Worm (Caenorhabditis elegans) whole organism, L1 larva: ENCODE data around the gene his-63.

Experiments used
- C04F5.9 ChIP-seq: sonication (generic microtip); optimal IDR thresholded peaks from 2 replicates; lab custom pipeline; 2016; ENCODE audit warnings: missing genetic modification characterization, missing compliant biosample characterization
- aha-1 ChIP-seq: fragments of 150-350 bp; optimal IDR thresholded peaks from 2 replicates; lab custom pipeline; 2014; ENCODE audit warnings: missing biosample characterization, missing genetic modification characterization
- aly-2 ChIP-seq: fragments of 150-350 bp; optimal IDR thresholded peaks from 2 replicates; lab custom pipeline; 2014; ENCODE audit warnings: missing biosample characterization, missing genetic modification characterization
- blmp-1 ChIP-seq: fragments of 150-350 bp; optimal IDR thresholded peaks from 2 replicates; lab custom pipeline; 2014; ENCODE audit warnings: missing biosample characterization, missing genetic modification characterization
- ceh-8 ChIP-seq: fragments of 200-800 bp; sonication (Bioruptor generic); optimal IDR thresholded peaks from 2 replicates; lab custom pipeline; 2018; ENCODE audit warnings: mild to moderate bottlenecking, missing genetic modification characterization, moderate library complexity, missing compliant biosample characterization
- ceh-82 ChIP-seq, 3 experiments: fragments of 150-350 bp in 1 of 3; sonication (generic microtip) in 2 of 3; optimal IDR thresholded peaks; 2 replicates each; lab custom pipeline; 2014 to 2017; ENCODE audit warnings: missing biosample characterization in 3 of 3, missing genetic modification characterization in 3 of 3
- ces-1 ChIP-seq: fragments of 150-350 bp; optimal IDR thresholded peaks from 2 replicates; lab custom pipeline; 2014; ENCODE audit warnings: missing biosample characterization, missing genetic modification reagents, missing genetic modification characterization
- dsc-1 ChIP-seq: sonication (generic microtip); optimal IDR thresholded peaks from 2 replicates; lab custom pipeline; 2016; ENCODE audit warnings: mild to moderate bottlenecking, missing genetic modification characterization, missing compliant biosample characterization
- efl-1 ChIP-seq, 4 experiments: fragments of 150-350 bp; optimal IDR thresholded peaks in 3 of 4; peaks in 1 of 4; 1 replicate in 1 of 4; 2 replicates in 3 of 4; lab custom pipeline; 2014; ENCODE audit warnings: missing biosample characterization in 2 of 4, missing genetic modification characterization in 2 of 4, missing genetic modification reagents in 2 of 4
- efl-3 ChIP-seq: fragments of 200-800 bp; sonication (Bioruptor generic); optimal IDR thresholded peaks from 2 replicates; lab custom pipeline; 2018; ENCODE audit warnings: mild to moderate bottlenecking, missing genetic modification characterization, missing compliant biosample characterization
- egl-13 ChIP-seq: sonication (generic microtip); optimal IDR thresholded peaks from 2 replicates; lab custom pipeline; 2016; ENCODE audit warnings: missing genotype, missing genetic modification reagents, missing genetic modification characterization, missing compliant biosample characterization
- ets-5 ChIP-seq: fragments of 200-800 bp; sonication (Bioruptor generic); IDR thresholded peaks from 2 replicates; pipeline ENCODE4 v1.3.6; 2022; ENCODE audit warnings: missing genetic modification characterization, missing compliant biosample characterization
- fkh-10 ChIP-seq: sonication (generic microtip); optimal IDR thresholded peaks from 2 replicates; lab custom pipeline; 2017; ENCODE audit warnings: missing biosample characterization, missing genetic modification reagents, missing genetic modification characterization
- fkh-4 ChIP-seq: sonication (generic microtip); optimal IDR thresholded peaks from 2 replicates; lab custom pipeline; 2016; ENCODE audit warnings: missing compliant biosample characterization, missing genetic modification characterization, borderline replicate concordance
- grh-1 ChIP-seq: fragments of 200-800 bp; sonication (Bioruptor generic); IDR thresholded peaks from 2 replicates; pipeline ENCODE4 v1.3.6; 2022; ENCODE audit warnings: missing genetic modification reagents, missing genetic modification characterization, missing compliant biosample characterization
- hpl-2 ChIP-seq: fragments of 150-350 bp; optimal IDR thresholded peaks from 2 replicates; lab custom pipeline; 2014; ENCODE audit warnings: missing biosample characterization, missing genetic modification reagents, missing genetic modification characterization
- irx-1 ChIP-seq: sonication (generic microtip); optimal IDR thresholded peaks from 2 replicates; lab custom pipeline; 2016; ENCODE audit warnings: missing genetic modification characterization, missing compliant biosample characterization
- isw-1 ChIP-seq: fragments of 200-800 bp; sonication (Bioruptor generic); IDR thresholded peaks from 2 replicates; pipeline ENCODE4 v1.3.6; 2022; ENCODE audit warnings: missing genetic modification characterization, missing compliant biosample characterization
- lin-13 ChIP-seq: fragments of 150-350 bp; optimal IDR thresholded peaks from 2 replicates; lab custom pipeline; 2014; ENCODE audit warnings: missing biosample characterization, missing genetic modification reagents, missing genetic modification characterization
- lin-14 ChIP-seq: fragments of 200-800 bp; sonication (Bioruptor generic); optimal IDR thresholded peaks from 2 replicates; lab custom pipeline; 2018; ENCODE audit warnings: mild to moderate bottlenecking, missing genetic modification characterization, moderate library complexity, missing compliant biosample characterization
- lir-3 ChIP-seq: sonication (generic microtip); optimal IDR thresholded peaks from 2 replicates; lab custom pipeline; 2016; ENCODE audit warnings: mild to moderate bottlenecking, missing genetic modification characterization, moderate library complexity, missing compliant biosample characterization; ENCODE audit not compliant: poor library complexity
- mdl-1 ChIP-seq, 2 experiments: fragments of 150-350 bp; optimal IDR thresholded peaks; 2 replicates each; lab custom pipeline; 2014 to 2017; ENCODE audit warnings: missing biosample characterization in 2 of 2, missing genetic modification characterization in 2 of 2, inconsistent platforms in 1 of 2
- nhr-19 ChIP-seq: fragments of 200-800 bp; sonication (Bioruptor generic); conservative IDR thresholded peaks from 2 replicates; pipeline ENCODE4 v1.3.6; 2022; ENCODE audit warnings: missing genetic modification characterization, missing compliant biosample characterization
- nhr-20 ChIP-seq: sonication (generic microtip); optimal IDR thresholded peaks from 2 replicates; lab custom pipeline; 2016; ENCODE audit warnings: mild to moderate bottlenecking, missing genetic modification characterization, missing compliant biosample characterization
- nhr-71 ChIP-seq: sonication (generic microtip); optimal IDR thresholded peaks from 2 replicates; lab custom pipeline; 2016; ENCODE audit warnings: mild to moderate bottlenecking, missing genetic modification characterization, moderate library complexity, missing compliant biosample characterization
- nhr-85 ChIP-seq: sonication (generic microtip); peaks from one replicate; lab custom pipeline; 2016; ENCODE audit warnings: missing genetic modification characterization, inconsistent platforms, missing compliant biosample characterization
- pax-3 ChIP-seq: fragments of 200-800 bp; sonication (Bioruptor generic); optimal IDR thresholded peaks from 2 replicates; lab custom pipeline; 2018; ENCODE audit warnings: mild to moderate bottlenecking, missing genetic modification characterization, moderate library complexity, missing compliant biosample characterization
- pqm-1 ChIP-seq: sonication (generic microtip); optimal IDR thresholded peaks from 3 replicates; lab custom pipeline; 2017; ENCODE audit warnings: missing biosample characterization, missing genetic modification characterization
- skn-1 ChIP-seq: fragments of 150-350 bp; optimal IDR thresholded peaks from 2 replicates; lab custom pipeline; 2014; ENCODE audit warnings: missing biosample characterization, missing genetic modification characterization
- snpc-4 ChIP-seq: fragments of 150-350 bp; optimal IDR thresholded peaks from 2 replicates; lab custom pipeline; 2014; ENCODE audit warnings: missing biosample characterization, missing genetic modification characterization
- snu-23 ChIP-seq: sonication (generic microtip); optimal IDR thresholded peaks from 2 replicates; lab custom pipeline; 2016; ENCODE audit warnings: missing genetic modification characterization, missing compliant biosample characterization
- sox-4 ChIP-seq: sonication (generic microtip); optimal IDR thresholded peaks from 2 replicates; lab custom pipeline; 2016; ENCODE audit warnings: missing genetic modification characterization, missing compliant biosample characterization
- sup-37 ChIP-seq: fragments of 200-800 bp; sonication (Bioruptor generic); optimal IDR thresholded peaks from 2 replicates; lab custom pipeline; 2018; ENCODE audit warnings: mild to moderate bottlenecking, missing genetic modification characterization, missing compliant biosample characterization
- swsn-7 ChIP-seq: sonication (generic microtip); optimal IDR thresholded peaks from 2 replicates; lab custom pipeline; 2016; ENCODE audit warnings: missing genetic modification characterization, missing compliant biosample characterization
- xbp-1 ChIP-seq: sonication (generic microtip); optimal IDR thresholded peaks from 2 replicates; lab custom pipeline; 2016; ENCODE audit warnings: missing genetic modification characterization, missing compliant biosample characterization
- zag-1 ChIP-seq: fragments of 150-350 bp; optimal IDR thresholded peaks from 2 replicates; lab custom pipeline; 2014; ENCODE audit warnings: missing biosample characterization, missing genetic modification characterization
- zip-4 ChIP-seq: fragments of 200-800 bp; sonication (Bioruptor generic); optimal IDR thresholded peaks from 2 replicates; lab custom pipeline; 2018; ENCODE audit warnings: mild to moderate bottlenecking, missing genetic modification characterization, moderate library complexity, missing compliant biosample characterization
- ztf-11 ChIP-seq, 2 experiments: sonication (generic microtip); optimal IDR thresholded peaks; 2 replicates each; lab custom pipeline; 2016 to 2017; ENCODE audit warnings: missing genetic modification characterization in 2 of 2, missing biosample characterization in 1 of 2, missing compliant biosample characterization in 1 of 2

his-63 gene

DNA sequence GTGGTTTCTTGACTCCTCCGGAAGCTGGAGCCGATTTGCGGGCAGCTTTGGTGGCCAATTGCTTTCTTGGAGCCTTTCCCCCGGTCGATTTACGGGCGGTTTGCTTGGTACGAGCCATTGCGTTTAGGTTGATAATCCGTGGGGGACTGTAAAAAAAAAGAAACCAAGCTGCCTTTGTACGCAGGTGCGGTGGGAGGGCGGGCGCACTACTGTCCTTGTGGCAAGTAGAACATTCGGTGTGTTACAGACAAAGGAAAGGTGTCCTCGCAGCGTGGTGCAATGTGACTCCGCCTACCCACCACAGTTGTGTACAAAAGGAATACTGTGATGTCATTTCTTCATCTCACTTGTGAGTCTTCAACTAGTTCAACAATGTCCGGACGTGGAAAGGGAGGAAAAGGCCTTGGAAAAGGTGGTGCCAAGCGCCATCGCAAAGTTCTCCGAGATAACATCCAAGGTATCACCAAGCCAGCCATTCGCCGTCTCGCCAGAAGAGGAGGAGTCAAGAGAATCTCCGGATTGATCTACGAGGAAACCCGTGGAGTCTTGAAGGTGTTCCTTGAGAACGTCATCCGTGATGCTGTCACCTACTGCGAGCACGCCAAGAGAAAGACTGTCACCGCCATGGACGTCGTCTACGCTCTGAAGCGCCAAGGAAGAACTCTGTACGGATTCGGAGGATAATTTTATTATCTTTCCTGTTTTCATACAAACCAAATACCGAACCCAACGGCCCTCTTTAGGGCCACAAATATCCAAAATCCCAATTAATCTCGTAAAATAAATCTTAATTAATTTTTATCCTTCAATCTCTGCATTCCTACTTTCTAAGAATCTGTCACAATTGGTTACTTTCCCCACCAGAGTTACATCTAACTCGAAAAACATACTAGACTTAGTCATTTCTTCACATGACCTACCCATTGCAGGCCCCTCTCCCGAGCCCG, at the start of gene his-63, which contains the start of gene his-64:
Gene his-63, minus strand, starts transcription at position 118 of the 947 bp plus-strand sequence.
Gene his-64, plus strand, starts transcription at position 373 of the 947 bp plus-strand sequence.
- TF ChIP-seq ztf-11 (tag; optimal IDR thresholded peaks at IDR 0.05; lab: Kevin White, UChicago) (peak in 1 of 2 experiments; percentile 46), nhr-85 (tag; lab: Kevin White, UChicago) (peak; percentile 14), nhr-19 (0 out of 2 replicates have a peak, but pooled peaks have one; percentile 18)
- TF ChIP-seq, all 84 proteins: peak for 3; not testable (repeated sequence) for 81

DNA sequence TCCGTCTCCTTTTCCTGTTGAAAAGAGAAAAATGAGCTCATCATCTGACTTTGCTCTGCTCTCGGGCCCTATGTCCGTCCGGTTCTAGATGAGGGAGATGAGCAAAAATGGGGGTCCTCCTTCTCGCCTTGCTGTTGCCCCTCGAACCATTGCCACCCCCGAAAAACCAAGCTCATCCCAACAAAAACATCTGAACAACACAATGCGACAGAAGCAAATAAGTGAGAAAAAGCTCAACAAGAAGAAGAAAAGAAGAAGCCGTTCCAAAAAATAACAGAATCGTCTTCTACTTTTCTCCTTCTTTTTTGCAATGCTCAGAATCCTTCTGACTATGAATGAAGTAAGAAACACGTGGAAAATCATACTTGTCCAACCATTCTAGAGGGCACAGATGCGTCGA, 49.2 kb upstream of the his-63 start:
- TF ChIP-seq efl-1 (optimal IDR thresholded peaks at IDR 0.05; lab: Kevin White, UChicago) = no peak
- no peak for TF ChIP-seq efl-1 (GFP tag; optimal IDR thresholded peaks at IDR 0.05 in 1 of 2; lab: Kevin White, UChicago)
- TF ChIP-seq ceh-82 (tag; optimal IDR thresholded peaks at IDR 0.05; lab: Kevin White, UChicago) = peak in 1 of 3 experiments; percentile 14
- peak; percentile 45 for TF ChIP-seq lin-14

DNA sequence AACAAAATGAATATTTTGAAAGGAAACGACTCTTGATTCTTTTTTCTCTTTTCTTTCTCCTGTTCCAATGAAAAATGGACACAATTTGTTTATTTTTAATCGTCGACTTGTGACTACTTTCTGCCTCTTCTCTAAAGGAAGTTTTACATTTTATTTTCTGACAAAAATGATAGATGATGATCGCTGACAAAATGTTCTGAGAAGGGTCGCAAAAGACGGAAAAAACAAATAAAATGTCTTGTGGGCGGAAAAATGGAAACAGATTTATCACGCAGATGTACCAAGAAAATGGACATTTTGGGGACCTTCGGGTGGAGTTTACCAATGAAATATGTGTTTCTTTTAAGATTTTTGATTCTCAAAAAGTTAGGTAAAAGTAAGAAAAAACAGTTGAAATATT, 46.3 kb upstream of the his-63 start:
- TF ChIP-seq aha-1 (tag; lab: Kevin White, UChicago) (no peak), sup-37 (no peak), grh-1 (GFP tag; lab: Robert Waterston, UW) (no peak), C04F5.9 (tag; lab: Kevin White, UChicago) (no peak), hpl-2 (no peak), sox-4 (tag; lab: Kevin White, UChicago) (no peak), lin-14 (no peak), snu-23 (GFP tag; lab: Kevin White, UChicago) (no peak), ces-1 (GFP tag; lab: Kevin White, UChicago) (no peak), nhr-20 (no peak)

DNA sequence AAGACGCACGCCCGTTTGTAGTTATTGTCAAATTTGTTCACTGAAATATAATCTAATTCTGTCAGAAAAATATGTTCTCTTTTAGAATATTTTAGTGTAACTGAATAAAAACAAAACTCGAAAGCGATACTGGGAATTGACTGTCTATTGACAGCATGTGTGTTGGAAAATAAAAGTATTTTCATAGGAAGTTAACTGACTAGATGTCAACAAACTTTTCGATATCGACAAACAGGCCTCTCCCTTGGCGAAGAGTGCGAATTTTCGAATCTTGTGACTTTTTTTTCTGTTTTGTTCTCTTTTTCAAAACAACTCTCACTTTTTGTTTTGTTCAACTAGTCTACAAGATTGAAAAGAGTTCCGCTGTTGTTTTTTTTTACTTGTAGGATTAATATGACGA, 31.6 kb upstream of the his-63 start:
- TF ChIP-seq blmp-1 (peak; percentile 60), efl-3 (GFP tag; lab: Kevin White, UChicago) (no peak), aly-2 (no peak)

DNA sequence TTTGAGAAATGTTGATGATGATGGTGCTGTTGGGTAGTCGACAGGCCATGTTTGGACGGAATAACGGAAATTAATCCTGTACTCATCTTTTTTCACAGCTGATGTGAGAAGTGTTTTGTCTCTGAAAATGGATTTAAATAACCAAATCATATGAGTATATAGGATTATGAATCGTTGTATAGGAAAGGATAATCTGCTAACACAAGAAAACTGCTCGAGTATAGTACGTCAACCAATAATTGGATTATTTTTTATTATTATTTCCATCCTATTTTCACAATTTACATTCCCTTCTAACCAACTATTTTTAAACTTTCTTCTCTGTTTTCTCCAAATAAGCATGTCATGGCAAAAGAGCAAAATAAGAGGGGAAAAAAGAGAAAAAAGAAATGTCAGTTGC, 29.1 kb upstream of the his-63 start:
- TF ChIP-seq xbp-1 (no peak), egl-13 (peak; percentile 10), ceh-82 (tag; optimal IDR thresholded peaks at IDR 0.05; lab: Kevin White, UChicago) (no peak), zag-1 (no peak), fkh-4 (tag; lab: Kevin White, UChicago) (no peak), skn-1 (tag; lab: Kevin White, UChicago) (no peak), lin-13 (GFP tag; lab: Kevin White, UChicago) (no peak), pqm-1 (no peak), dsc-1 (tag; lab: Kevin White, UChicago) (peak; percentile 92), nhr-71 (tag; lab: Kevin White, UChicago) (peak; percentile 4), nhr-85 (tag; lab: Kevin White, UChicago) (peak; percentile 45), irx-1 (tag; lab: Kevin White, UChicago) (no peak), lir-3 (tag; lab: Kevin White, UChicago) (no peak)

DNA sequence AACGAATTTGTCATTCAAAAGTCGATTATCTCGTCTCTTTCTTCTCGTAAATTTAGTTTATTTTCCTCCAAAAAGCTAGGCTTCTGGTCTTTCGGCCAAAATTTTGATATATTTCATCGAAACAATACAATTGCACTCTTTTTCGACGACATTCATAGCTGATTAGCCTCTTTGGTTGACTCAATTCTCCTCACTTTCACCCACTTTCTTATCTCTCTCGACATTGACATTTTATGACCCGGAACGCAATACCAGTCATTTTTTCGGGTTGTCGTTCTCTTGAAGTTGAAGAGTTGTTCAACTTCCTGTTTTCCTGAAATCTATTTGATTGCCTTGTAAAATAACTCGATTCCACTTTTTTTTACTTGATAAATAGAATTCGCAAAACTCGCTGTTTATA, 27.9 kb upstream of the his-63 start:
- TF ChIP-seq ets-5 (GFP tag; lab: Robert Waterston, UW) = no peak
- no peak for TF ChIP-seq mdl-1 (tag; optimal IDR thresholded peaks at IDR 0.05; lab: Kevin White, UChicago)
- TF ChIP-seq snpc-4 (tag; lab: Kevin White, UChicago) = no peak
- no peak for TF ChIP-seq zip-4 (GFP tag; lab: Kevin White, UChicago)
- TF ChIP-seq swsn-7 (tag; lab: Kevin White, UChicago) = no peak
- TF ChIP-seq nhr-19 = no peak
- no peak for TF ChIP-seq lin-14
- TF ChIP-seq fkh-10 (GFP tag; lab: Kevin White, UChicago) = no peak
- TF ChIP-seq ceh-82 (tag; optimal IDR thresholded peaks at IDR 0.05; lab: Kevin White, UChicago) = no peak
- peak; percentile 8 for TF ChIP-seq blmp-1
- no peak for TF ChIP-seq ceh-8 (GFP tag; lab: Kevin White, UChicago)
- no peak for TF ChIP-seq efl-1 (optimal IDR thresholded peaks at IDR 0.05; lab: Kevin White, UChicago)
- peak in 1 of 2 experiments; percentile 20 for TF ChIP-seq efl-1 (GFP tag; optimal IDR thresholded peaks at IDR 0.05 in 1 of 2; lab: Kevin White, UChicago)
- no peak for TF ChIP-seq lir-3 (tag; lab: Kevin White, UChicago)
- TF ChIP-seq isw-1 (GFP tag; lab: Robert Waterston, UW) = no peak
- TF ChIP-seq pax-3 = no peak
